Fruit fly (Drosophila melanogaster): ENCODE data around the gene PDCD-5.

DNA sequence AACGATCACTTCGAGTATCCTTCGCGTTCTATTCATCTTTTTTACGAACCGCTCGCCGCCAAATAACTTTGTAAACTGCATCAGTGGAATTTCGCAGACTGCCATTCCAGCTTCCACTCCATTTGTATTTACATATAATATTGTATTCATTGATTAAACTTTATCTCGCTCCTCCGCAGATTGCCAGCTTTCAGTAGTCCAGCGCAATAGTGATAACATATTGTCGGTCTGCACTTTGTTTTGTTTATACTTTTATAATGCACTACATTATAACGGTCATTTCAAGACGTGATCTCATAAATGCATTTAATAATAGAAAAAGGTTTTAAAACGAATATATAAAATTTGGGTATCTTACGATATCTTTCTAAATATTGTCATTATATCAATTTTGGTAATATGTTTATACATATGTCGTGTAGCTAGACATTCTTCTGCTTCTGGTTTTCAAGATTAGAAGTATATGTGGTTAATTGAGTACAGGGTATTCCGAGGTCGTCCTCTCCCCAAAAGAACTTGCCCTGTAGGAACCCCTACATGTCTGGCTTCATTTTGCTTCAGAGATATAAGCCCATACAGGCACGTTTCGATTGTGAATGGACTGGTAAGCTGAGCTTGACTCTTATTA lies 36.4 kb upstream of the PDCD-5 start, which contains the start of gene CG4950:
- no peak for TF ChIP-seq CrebA (GFP tag; optimal IDR thresholded peaks at IDR 0.05; ENCODE audit: borderline replicate concordance)
- no peak for TF ChIP-seq lola (GFP tag; optimal IDR thresholded peaks at IDR 0.05)
- TF ChIP-seq foxo (GFP tag; optimal IDR thresholded peaks at IDR 0.05): no peak
- no peak for TF ChIP-seq sv (GFP tag; optimal IDR thresholded peaks at IDR 0.05)
- TF ChIP-seq h (GFP tag; optimal IDR thresholded peaks at IDR 0.05): no peak
- TF ChIP-seq CG32264 (GFP tag; optimal IDR thresholded peaks at IDR 0.05): no peak

Data from whole organism, wandering third instar larva.